Worm (Caenorhabditis elegans) whole organism, L3 larva: ENCODE results near the gene fbxa-100.
A peak's percentile ranks its signal among the peaks of the same experiment; 100 is the strongest.

Experiments
- ZK546.5 ChIP-seq: sonication (generic microtip); optimal IDR thresholded peaks from 2 replicates; lab custom pipeline; 2017; ENCODE audit warnings: missing biosample characterization, missing genetic modification characterization
- ama-1 ChIP-seq: fragments of 150-350 bp; optimal IDR thresholded peaks from 2 replicates; lab custom pipeline; 2018
- ceh-16 ChIP-seq: sonication (generic microtip); optimal IDR thresholded peaks from 2 replicates; lab custom pipeline; 2017; ENCODE audit warnings: missing biosample characterization, missing genetic modification characterization
- ceh-28 ChIP-seq: fragments of 150-350 bp; optimal IDR thresholded peaks from 2 replicates; lab custom pipeline; 2014; ENCODE audit warnings: missing biosample characterization, missing genetic modification reagents, missing genetic modification characterization
- ceh-9 ChIP-seq: sonication (generic microtip); optimal IDR thresholded peaks from 2 replicates; lab custom pipeline; 2018; ENCODE audit warnings: missing biosample characterization, missing genetic modification characterization
- egl-27 ChIP-seq: sonication (generic microtip); optimal IDR thresholded peaks from 4 replicates; lab custom pipeline; 2017; ENCODE audit warnings: missing biosample characterization, missing genetic modification reagents, missing genetic modification characterization
- egl-5 ChIP-seq: fragments of 150-350 bp; optimal IDR thresholded peaks from 2 replicates; lab custom pipeline; 2017; ENCODE audit warnings: missing biosample characterization, missing genetic modification reagents, missing genetic modification characterization, inconsistent platforms
- elt-1 ChIP-seq: fragments of 150-350 bp; optimal IDR thresholded peaks from 2 replicates; lab custom pipeline; 2014; ENCODE audit warnings: missing biosample characterization, missing genetic modification characterization
- elt-2 ChIP-seq: sonication (generic microtip); optimal IDR thresholded peaks from 2 replicates; lab custom pipeline; 2016; ENCODE audit warnings: missing genetic modification reagents, mild to moderate bottlenecking, missing genetic modification characterization, missing compliant biosample characterization
- elt-3 ChIP-seq, 3 experiments: fragments of 150-350 bp in 1 of 3; sonication (generic microtip) in 2 of 3; optimal IDR thresholded peaks; 2 replicates in 2 of 3; 4 replicates in 1 of 3; lab custom pipeline; 2014 to 2017; ENCODE audit warnings: missing biosample characterization in 3 of 3, missing genetic modification characterization in 3 of 3
- eor-1 ChIP-seq, 2 experiments: fragments of 150-350 bp; optimal IDR thresholded peaks; 2 replicates each; lab custom pipeline; 2014 to 2018; ENCODE audit warnings: missing biosample characterization in 2 of 2, missing genetic modification characterization in 2 of 2
- fkh-10 ChIP-seq: sonication (generic microtip); optimal IDR thresholded peaks from 2 replicates; lab custom pipeline; 2017; ENCODE audit warnings: missing biosample characterization, missing genetic modification reagents, missing genetic modification characterization
- fkh-2 ChIP-seq: fragments of 150-350 bp; optimal IDR thresholded peaks from 2 replicates; lab custom pipeline; 2014; ENCODE audit warnings: missing biosample characterization, missing genetic modification reagents, missing genetic modification characterization
- hmg-11 ChIP-seq: sonication (generic microtip); optimal IDR thresholded peaks from 2 replicates; lab custom pipeline; 2016; ENCODE audit warnings: missing genetic modification characterization, missing compliant biosample characterization
- jun-1 ChIP-seq: fragments of 150-350 bp; optimal IDR thresholded peaks from 2 replicates; lab custom pipeline; 2014; ENCODE audit warnings: missing biosample characterization, missing genetic modification reagents, missing genetic modification characterization
- lin-15B ChIP-seq: fragments of 150-350 bp; optimal IDR thresholded peaks from 2 replicates; lab custom pipeline; 2014; ENCODE audit warnings: missing biosample characterization, missing genetic modification characterization
- lsy-12 ChIP-seq: sonication (generic microtip); optimal IDR thresholded peaks from 2 replicates; lab custom pipeline; 2016; ENCODE audit warnings: mild to moderate bottlenecking, missing genetic modification characterization, missing compliant biosample characterization
- mdl-1 ChIP-seq: fragments of 150-350 bp; optimal IDR thresholded peaks from 2 replicates; lab custom pipeline; 2014; ENCODE audit warnings: missing biosample characterization, missing genetic modification characterization
- nfya-1 ChIP-seq: sonication (generic microtip); optimal IDR thresholded peaks from 2 replicates; lab custom pipeline; 2017; ENCODE audit warnings: missing genetic modification characterization, mild to moderate bottlenecking, missing compliant biosample characterization, antibody characterized with exemption, moderate library complexity; ENCODE audit not compliant: insufficient read depth
- nhr-12 ChIP-seq: fragments of 150-350 bp; optimal IDR thresholded peaks from 2 replicates; lab custom pipeline; 2014; ENCODE audit warnings: missing biosample characterization, missing genetic modification characterization
- nhr-23 ChIP-seq: fragments of 150-350 bp; optimal IDR thresholded peaks from 2 replicates; lab custom pipeline; 2014; ENCODE audit warnings: missing biosample characterization, missing genetic modification reagents, missing genetic modification characterization
- nhr-25 ChIP-seq: sonication (generic microtip); optimal IDR thresholded peaks from 2 replicates; lab custom pipeline; 2017; ENCODE audit warnings: missing biosample characterization, missing genetic modification characterization
- nhr-43 ChIP-seq: sonication (generic microtip); optimal IDR thresholded peaks from 2 replicates; lab custom pipeline; 2016; ENCODE audit warnings: mild to moderate bottlenecking, missing genetic modification characterization, missing compliant biosample characterization; ENCODE audit not compliant: poor library complexity, severe bottlenecking
- nhr-76 ChIP-seq: fragments of 150-350 bp; sonication (generic microtip); optimal IDR thresholded peaks from 5 replicates; lab custom pipeline; 2014; ENCODE audit warnings: missing biosample characterization, missing genetic modification characterization
- nhr-77 ChIP-seq: fragments of 150-350 bp; optimal IDR thresholded peaks from 2 replicates; lab custom pipeline; 2014; ENCODE audit warnings: missing biosample characterization, missing genetic modification characterization
- pha-4 ChIP-seq: fragments of 150-350 bp; optimal IDR thresholded peaks from 2 replicates; lab custom pipeline; 2014; ENCODE audit warnings: missing biosample characterization, missing genetic modification reagents, missing genetic modification characterization
- pqm-1 ChIP-seq: fragments of 150-350 bp; optimal IDR thresholded peaks from 2 replicates; lab custom pipeline; 2017; ENCODE audit warnings: missing biosample characterization, missing genetic modification characterization, inconsistent platforms
- sea-2 ChIP-seq: fragments of 150-350 bp; sonication (generic microtip); optimal IDR thresholded peaks from 4 replicates; lab custom pipeline; 2014; ENCODE audit warnings: missing biosample characterization, missing genetic modification reagents, missing genetic modification characterization
- skn-1 ChIP-seq: fragments of 150-350 bp; optimal IDR thresholded peaks from 2 replicates; lab custom pipeline; 2014; ENCODE audit warnings: missing biosample characterization, missing genetic modification characterization
- snpc-4 ChIP-seq: fragments of 150-350 bp; optimal IDR thresholded peaks from 2 replicates; lab custom pipeline; 2014; ENCODE audit warnings: missing biosample characterization, missing genetic modification characterization
- tbx-2 ChIP-seq: sonication (generic microtip); optimal IDR thresholded peaks from 2 replicates; lab custom pipeline; 2016; ENCODE audit warnings: mild to moderate bottlenecking, missing genetic modification characterization, missing compliant biosample characterization
- unc-39 ChIP-seq: sonication (generic microtip); optimal IDR thresholded peaks from 4 replicates; lab custom pipeline; 2017; ENCODE audit warnings: missing biosample characterization, missing genetic modification characterization
- unc-62 ChIP-seq: fragments of 150-350 bp; sonication (generic microtip); optimal IDR thresholded peaks from 4 replicates; lab custom pipeline; 2014; ENCODE audit warnings: missing biosample characterization, missing genetic modification reagents, missing genetic modification characterization
- zag-1 ChIP-seq: fragments of 150-350 bp; optimal IDR thresholded peaks from 2 replicates; lab custom pipeline; 2014; ENCODE audit warnings: missing biosample characterization, missing genetic modification characterization
- ztf-11 ChIP-seq: fragments of 150-350 bp; optimal IDR thresholded peaks from 2 replicates; lab custom pipeline; 2014; ENCODE audit warnings: missing biosample characterization, missing genetic modification characterization

The fbxa-100 gene

ce11 chrV:16040140-16040827 lies 21.6 kb downstream of the fbxa-100 start, which contains the start of the genes his-4 and his-3:
TSS of gene his-4 (minus strand) at chrV:16040515.
TSS of gene his-3 (plus strand) at chrV:16040808.
- TF ChIP-seq elt-2 (tag; lab: Kevin White, UChicago) (peak; percentile 60), elt-1 (tag; lab: Kevin White, UChicago) (peak; percentile 11), snpc-4 (tag; lab: Kevin White, UChicago) (peak; percentile 28), pqm-1 (tag; lab: Kevin White, UChicago) (peak; percentile 41), nhr-23 (peak; percentile 30), pha-4 (tag; lab: Kevin White, UChicago) (peak; percentile 68), nhr-25 (tag; lab: Kevin White, UChicago) (peak; percentile 93)

- no peak for TF ChIP-seq zag-1 (tag; lab: Kevin White, UChicago)
- no peak for TF ChIP-seq mdl-1 (tag; lab: Kevin White, UChicago)
- TF ChIP-seq ztf-11: no peak
- no peak for TF ChIP-seq nhr-77 (tag; lab: Kevin White, UChicago)
- no peak for TF ChIP-seq egl-5 (tag; lab: Kevin White, UChicago)
- no peak for TF ChIP-seq nhr-23
- no peak for TF ChIP-seq sea-2 (GFP tag; lab: Kevin White, UChicago)
- no peak for TF ChIP-seq fkh-2 (tag; lab: Kevin White, UChicago)
- no peak for TF ChIP-seq nhr-12 (tag; lab: Kevin White, UChicago)
- TF ChIP-seq ceh-9 (tag; lab: Kevin White, UChicago): no peak
- TF ChIP-seq nfya-1 (tag; lab: Kevin White, UChicago): no peak
- no peak for TF ChIP-seq pqm-1 (tag; lab: Kevin White, UChicago)
- TF ChIP-seq pha-4 (tag; lab: Kevin White, UChicago): no peak
- TF ChIP-seq tbx-2: no peak
These were observed 25.7 kb downstream of the fbxa-100 start, which contains the start of gene T10C6.10 for ce11 chrV:16036166-16036565. TSS of gene T10C6.10 (plus strand) at chrV:16036413.

ce11 chrV:16033491-16033890 lies 28.4 kb downstream of the fbxa-100 start:
- TF ChIP-seq ztf-11 (no peak), ZK546.5 (no peak), ama-1 (no peak), nhr-23 (no peak), ceh-16 (no peak), nhr-76 (tag; lab: Kevin White, UChicago) (no peak)

DNA sequence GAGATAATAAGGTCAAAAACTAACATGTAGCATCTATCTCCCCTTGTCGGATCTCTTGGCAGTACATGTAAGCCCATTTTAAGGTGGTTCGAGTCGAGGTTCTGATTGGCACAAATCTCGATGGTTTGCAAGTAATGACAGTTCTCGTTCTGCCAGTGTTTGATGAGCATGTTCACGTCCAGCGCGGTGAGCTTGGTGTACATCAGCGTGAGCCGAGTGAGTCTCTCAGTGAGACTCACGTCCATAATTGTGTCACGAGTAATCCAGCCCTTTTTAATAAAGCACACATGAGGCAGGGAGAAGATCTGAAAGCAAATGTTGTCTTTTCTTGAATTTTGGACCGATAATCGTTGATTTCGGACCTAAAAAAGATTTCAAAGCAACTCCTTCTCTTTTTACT lies 29.1 kb downstream of the fbxa-100 start, which contains the start of gene T10C6.16:
T10C6.16 (minus strand) TSS at position 245 of the 400 bp plus-strand sequence.
- TF ChIP-seq egl-5 (tag; lab: Kevin White, UChicago): no peak
- no peak for TF ChIP-seq ceh-9 (tag; lab: Kevin White, UChicago)
- TF ChIP-seq ceh-28 (tag; lab: Kevin White, UChicago): no peak
- no peak for TF ChIP-seq ZK546.5

- no peak for TF ChIP-seq lsy-12 (tag; lab: Kevin White, UChicago)
- TF ChIP-seq skn-1 (tag; lab: Kevin White, UChicago): no peak
- no peak for TF ChIP-seq nhr-12 (tag; lab: Kevin White, UChicago)
- no peak for TF ChIP-seq pha-4 (tag; lab: Kevin White, UChicago)
- no peak for TF ChIP-seq ztf-11
- TF ChIP-seq jun-1 (tag; lab: Kevin White, UChicago): no peak
- no peak for TF ChIP-seq unc-62 (GFP tag; lab: Kevin White, UChicago)
- no peak for TF ChIP-seq egl-5 (tag; lab: Kevin White, UChicago)
- TF ChIP-seq nhr-76 (tag; lab: Kevin White, UChicago): no peak
- TF ChIP-seq, all 47 proteins: peak for 0
These were observed 30.3 kb downstream of the fbxa-100 start, which contains the start of gene T10C6.7 for ce11 chrV:16031571-16031970. TSS of gene T10C6.7 (minus strand) at chrV:16031713.

DNA sequence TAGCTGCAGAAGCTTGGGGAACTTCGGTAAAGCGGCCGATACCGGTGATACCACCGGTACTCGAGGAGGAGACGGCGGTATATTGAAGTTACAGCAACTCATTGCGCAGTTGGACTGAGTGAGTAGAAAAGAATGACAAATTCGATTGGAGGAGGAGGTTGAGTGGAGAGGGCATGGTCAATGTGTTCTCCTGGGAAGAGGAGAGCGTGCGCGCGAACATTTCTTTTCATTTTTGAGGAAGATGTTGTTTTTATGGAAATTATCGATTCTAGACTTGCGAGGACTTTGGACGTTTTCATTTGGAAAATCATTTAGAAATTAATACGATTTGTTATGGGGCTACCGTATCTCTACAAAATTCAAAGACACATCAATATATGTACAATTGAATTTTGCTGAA lies 32.7 kb downstream of the fbxa-100 start:
- TF ChIP-seq unc-39 (tag; lab: Kevin White, UChicago) (no peak), lin-15B (tag; lab: Kevin White, UChicago) (no peak), nhr-43 (no peak), egl-27 (tag; lab: Kevin White, UChicago) (no peak), nhr-25 (tag; lab: Kevin White, UChicago) (no peak), nhr-23 (no peak), pqm-1 (tag; lab: Kevin White, UChicago) (no peak), eor-1 (tag; optimal IDR thresholded peaks at IDR 0.05; lab: Kevin White, UChicago) (no peak), fkh-10 (GFP tag; lab: Kevin White, UChicago) (no peak), hmg-11 (tag; lab: Kevin White, UChicago) (no peak), ZK546.5 (no peak), elt-3 (tag; optimal IDR thresholded peaks at IDR 0.05; lab: Kevin White, UChicago) (no peak), tbx-2 (no peak)
